Fruit fly (Drosophila melanogaster): Measurements from ENCODE around the gene VhaAC39-2.

The VhaAC39-2 gene

dm6 chr3R:23141678-23142338 lies 17.3 kb downstream of the VhaAC39-2 start, which contains the start of gene hh:
Gene hh, minus strand, starts transcription at chr3R:23141906.
- TF ChIP-seq ttk (optimal IDR thresholded peaks at IDR 0.05) (no peak), insv (optimal IDR thresholded peaks at IDR 0.05) (no peak), Myc (optimal IDR thresholded peaks at IDR 0.05) (no peak), h (optimal IDR thresholded peaks at IDR 0.05) (no peak), Sin3A (optimal IDR thresholded peaks at IDR 0.05) (no peak)

dm6 chr3R:23141113-23141512 lies 18.0 kb downstream of the VhaAC39-2 start:
- TF ChIP-seq Sin3A (optimal IDR thresholded peaks at IDR 0.05) = no peak
- no peak for TF ChIP-seq psq (optimal IDR thresholded peaks at IDR 0.05)
- no peak for TF ChIP-seq insv (optimal IDR thresholded peaks at IDR 0.05)
- TF ChIP-seq Myc (optimal IDR thresholded peaks at IDR 0.05) = no peak
- no peak for TF ChIP-seq h (optimal IDR thresholded peaks at IDR 0.05)
- TF ChIP-seq ttk (optimal IDR thresholded peaks at IDR 0.05) = no peak

DNA sequence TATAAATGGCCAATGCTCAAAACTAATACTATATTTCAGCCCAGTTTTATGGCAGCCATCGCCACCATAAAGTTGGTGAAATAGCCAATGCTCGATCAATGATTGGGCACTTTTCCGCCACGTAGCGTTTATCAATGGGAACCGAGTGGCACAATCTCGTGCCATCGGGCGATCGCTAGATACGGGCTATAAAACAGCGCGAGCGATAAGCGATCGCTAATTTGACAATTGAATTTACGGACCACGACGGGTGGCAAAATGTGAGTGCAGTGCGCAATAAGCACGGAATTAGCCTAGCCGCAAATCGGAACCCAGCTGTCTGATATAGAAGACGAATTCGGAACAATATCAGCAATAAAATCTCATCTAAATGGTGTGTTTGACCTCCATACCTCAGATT lies 18.8 kb downstream of the VhaAC39-2 start:
- TF ChIP-seq Myc (optimal IDR thresholded peaks at IDR 0.05) (no peak), insv (optimal IDR thresholded peaks at IDR 0.05) (no peak), h (optimal IDR thresholded peaks at IDR 0.05) (no peak), psq (optimal IDR thresholded peaks at IDR 0.05) (no peak), Sin3A (optimal IDR thresholded peaks at IDR 0.05) (no peak), ttk (optimal IDR thresholded peaks at IDR 0.05) (no peak)

DNA sequence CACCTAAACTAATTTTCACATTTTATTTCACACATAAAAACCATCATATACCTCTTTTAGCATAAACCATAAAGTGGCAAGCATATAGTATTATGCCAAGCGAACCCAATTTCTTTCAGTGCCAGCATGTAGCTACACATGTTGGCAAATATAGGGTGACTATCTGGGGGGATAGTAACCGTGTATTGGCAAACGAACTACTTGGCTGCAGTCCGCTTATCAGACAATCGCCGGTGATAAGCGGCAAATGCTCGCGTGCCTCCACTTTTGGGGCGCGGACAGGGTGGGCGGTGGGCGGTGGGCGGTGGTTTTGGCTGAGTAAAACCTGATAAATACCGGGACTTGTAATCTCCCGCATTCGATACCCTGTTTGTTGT lies 19.5 kb downstream of the VhaAC39-2 start:
- no peak for TF ChIP-seq Sin3A (optimal IDR thresholded peaks at IDR 0.05)
- no peak for TF ChIP-seq h (optimal IDR thresholded peaks at IDR 0.05)
- TF ChIP-seq psq (optimal IDR thresholded peaks at IDR 0.05) = no peak
- TF ChIP-seq ttk (optimal IDR thresholded peaks at IDR 0.05) = no peak
- no peak for TF ChIP-seq insv (optimal IDR thresholded peaks at IDR 0.05)

DNA sequence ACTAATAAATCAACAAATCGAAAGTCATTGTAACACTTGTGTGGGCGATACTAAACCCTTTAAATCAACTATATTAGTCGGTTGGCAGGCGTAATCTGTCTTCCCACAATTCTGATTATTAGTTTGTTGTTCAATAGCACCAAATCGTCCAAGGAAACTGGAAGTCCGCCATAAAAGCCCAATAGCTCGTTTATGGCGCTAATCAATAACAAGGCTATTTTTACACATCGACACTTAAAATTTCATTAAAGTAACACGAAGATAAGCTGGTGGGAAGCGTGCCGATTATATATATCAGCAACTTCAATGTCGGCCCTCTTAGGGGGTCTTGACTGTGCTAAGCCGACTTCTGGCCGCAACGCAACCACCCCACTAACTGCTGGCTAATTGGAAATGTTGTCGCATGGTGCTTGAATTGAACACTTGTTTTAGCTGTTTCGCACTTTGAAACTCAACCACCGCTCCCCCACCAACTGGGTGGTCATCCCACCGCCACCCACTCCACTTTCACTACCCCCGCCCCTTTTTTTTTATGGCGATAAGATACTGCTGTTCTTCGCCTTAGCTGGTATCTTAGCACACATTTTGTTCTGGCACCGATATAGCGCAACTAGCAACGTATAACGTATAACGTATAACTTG lies 20.0 kb downstream of the VhaAC39-2 start:
- no peak for TF ChIP-seq ttk (optimal IDR thresholded peaks at IDR 0.05)
- TF ChIP-seq psq (optimal IDR thresholded peaks at IDR 0.05) = no peak
- TF ChIP-seq Myc (optimal IDR thresholded peaks at IDR 0.05) = no peak
- TF ChIP-seq Sin3A (optimal IDR thresholded peaks at IDR 0.05) = no peak
- no peak for TF ChIP-seq h (optimal IDR thresholded peaks at IDR 0.05)
- TF ChIP-seq insv (optimal IDR thresholded peaks at IDR 0.05) = no peak

DNA sequence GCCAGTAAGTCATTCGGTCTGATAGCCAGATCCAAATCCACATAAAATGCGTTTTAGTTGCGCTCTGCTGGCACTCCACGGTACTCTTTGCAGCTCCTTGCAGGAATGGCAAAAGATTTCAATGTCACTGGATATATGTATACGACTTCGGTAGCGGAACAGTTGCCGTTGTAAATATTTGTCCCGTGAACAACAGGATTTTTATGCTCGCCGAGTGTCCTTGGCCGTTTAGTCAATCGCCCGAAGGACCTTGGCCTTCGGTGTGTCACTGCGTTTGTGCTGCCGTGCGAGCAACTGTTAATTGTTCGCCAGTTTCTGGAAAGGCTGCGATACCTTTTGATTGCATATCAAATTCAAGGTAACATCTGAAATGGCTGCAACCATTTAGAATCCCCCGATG lies 20.7 kb downstream of the VhaAC39-2 start:
- no peak for TF ChIP-seq Sin3A (optimal IDR thresholded peaks at IDR 0.05)
- no peak for TF ChIP-seq ttk (optimal IDR thresholded peaks at IDR 0.05)
- no peak for TF ChIP-seq psq (optimal IDR thresholded peaks at IDR 0.05)
- no peak for TF ChIP-seq h (optimal IDR thresholded peaks at IDR 0.05)
- TF ChIP-seq insv (optimal IDR thresholded peaks at IDR 0.05) = no peak
- no peak for TF ChIP-seq Myc (optimal IDR thresholded peaks at IDR 0.05)

- no peak for TF ChIP-seq Sin3A (optimal IDR thresholded peaks at IDR 0.05)
- no peak for TF ChIP-seq insv (optimal IDR thresholded peaks at IDR 0.05)
- no peak for TF ChIP-seq Myc (optimal IDR thresholded peaks at IDR 0.05)
- TF ChIP-seq h (optimal IDR thresholded peaks at IDR 0.05) = no peak
- no peak for TF ChIP-seq psq (optimal IDR thresholded peaks at IDR 0.05)
- TF ChIP-seq ttk (optimal IDR thresholded peaks at IDR 0.05) = no peak
These were observed 24.4 kb downstream of the VhaAC39-2 start for dm6 chr3R:23134690-23135089.

dm6 chr3R:23133301-23133828 lies 25.8 kb downstream of the VhaAC39-2 start:
- no peak for TF ChIP-seq insv (optimal IDR thresholded peaks at IDR 0.05)
- no peak for TF ChIP-seq Sin3A (optimal IDR thresholded peaks at IDR 0.05)

- TF ChIP-seq h (optimal IDR thresholded peaks at IDR 0.05) (no peak), psq (optimal IDR thresholded peaks at IDR 0.05) (no peak), Myc (optimal IDR thresholded peaks at IDR 0.05) (no peak), Sin3A (optimal IDR thresholded peaks at IDR 0.05) (no peak), insv (optimal IDR thresholded peaks at IDR 0.05) (no peak), ttk (optimal IDR thresholded peaks at IDR 0.05) (no peak)
These were observed 26.8 kb downstream of the VhaAC39-2 start for dm6 chr3R:23132299-23132698.

DNA sequence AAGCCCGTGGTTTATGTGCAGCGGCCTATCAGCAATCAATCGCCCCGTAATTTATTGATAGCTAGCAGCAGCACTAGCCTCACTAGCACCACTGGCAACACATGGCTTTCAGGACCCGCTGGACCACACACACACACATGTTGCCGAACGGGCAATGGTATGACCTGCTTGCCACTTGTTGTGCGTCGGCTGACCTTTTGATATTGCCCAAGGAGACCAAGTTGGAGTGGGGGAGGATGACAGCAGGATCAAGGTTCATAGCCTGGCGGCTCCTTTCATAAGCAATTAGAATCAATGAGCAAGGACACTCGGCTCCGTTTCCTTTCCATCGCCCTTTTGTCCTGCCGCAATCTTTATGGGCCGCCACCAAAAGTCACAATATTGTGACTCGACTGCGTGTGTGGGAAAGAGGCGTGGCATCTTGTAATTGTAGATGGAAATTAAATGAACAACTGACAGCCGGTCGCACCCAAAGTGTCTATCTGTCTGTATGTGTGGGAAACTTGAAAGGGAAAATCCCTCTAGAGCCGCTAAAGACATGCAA lies 27.7 kb downstream of the VhaAC39-2 start:
- no peak for TF ChIP-seq psq (optimal IDR thresholded peaks at IDR 0.05)
- no peak for TF ChIP-seq ttk (optimal IDR thresholded peaks at IDR 0.05)
- TF ChIP-seq Myc (optimal IDR thresholded peaks at IDR 0.05) = no peak
- TF ChIP-seq h (optimal IDR thresholded peaks at IDR 0.05) = no peak
- TF ChIP-seq insv (optimal IDR thresholded peaks at IDR 0.05) = no peak
- no peak for TF ChIP-seq Sin3A (optimal IDR thresholded peaks at IDR 0.05)

DNA sequence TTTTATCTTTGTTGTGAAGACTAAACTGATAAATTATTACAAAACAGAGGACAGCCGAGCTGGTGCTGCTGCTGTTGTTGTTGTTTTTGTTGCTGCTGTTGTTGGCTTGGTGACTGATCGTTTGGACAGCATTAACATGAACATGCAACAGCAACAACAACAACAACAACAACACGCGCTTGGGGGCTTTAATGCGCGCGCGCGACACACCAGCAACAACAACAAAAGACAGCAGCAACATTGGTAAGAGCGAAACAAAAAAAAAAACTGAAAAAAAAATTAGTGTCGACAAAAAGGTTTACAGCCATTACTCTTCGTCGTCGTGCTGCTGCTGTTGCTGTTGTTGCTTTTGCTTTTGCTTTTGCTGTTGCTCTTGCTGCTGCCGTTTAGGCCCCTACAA lies 28.2 kb downstream of the VhaAC39-2 start:
- no peak for TF ChIP-seq Sin3A (optimal IDR thresholded peaks at IDR 0.05)
- no peak for TF ChIP-seq ttk (optimal IDR thresholded peaks at IDR 0.05)
- no peak for TF ChIP-seq insv (optimal IDR thresholded peaks at IDR 0.05)
- TF ChIP-seq h (optimal IDR thresholded peaks at IDR 0.05) = no peak
- TF ChIP-seq Myc (optimal IDR thresholded peaks at IDR 0.05) = no peak
- no peak for TF ChIP-seq psq (optimal IDR thresholded peaks at IDR 0.05)

DNA sequence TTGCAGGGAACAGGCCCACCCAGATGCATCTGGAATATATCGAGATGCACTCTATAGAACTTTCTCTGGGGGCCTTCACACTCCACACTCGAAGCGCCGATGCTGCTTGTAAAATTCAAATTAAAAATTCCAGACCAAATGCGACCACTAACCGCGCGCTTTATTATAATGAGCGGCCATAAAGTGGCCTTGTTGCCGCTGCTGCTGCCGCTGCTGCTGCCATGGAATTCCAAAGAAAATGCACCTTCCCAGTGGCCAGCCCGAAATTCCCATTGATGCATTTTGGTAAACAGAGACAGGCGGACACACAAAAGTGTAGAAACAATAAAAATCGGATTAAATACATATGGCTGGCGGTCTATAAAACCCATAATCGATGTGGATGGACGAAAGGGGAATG lies 28.9 kb downstream of the VhaAC39-2 start:
- TF ChIP-seq h (optimal IDR thresholded peaks at IDR 0.05) (no peak), insv (optimal IDR thresholded peaks at IDR 0.05) (no peak)

dm6 chr3R:23129617-23130016 lies 29.5 kb downstream of the VhaAC39-2 start:
- no peak for TF ChIP-seq ttk (optimal IDR thresholded peaks at IDR 0.05)
- no peak for TF ChIP-seq h (optimal IDR thresholded peaks at IDR 0.05)
- no peak for TF ChIP-seq psq (optimal IDR thresholded peaks at IDR 0.05)
- TF ChIP-seq Sin3A (optimal IDR thresholded peaks at IDR 0.05) = no peak
- no peak for TF ChIP-seq insv (optimal IDR thresholded peaks at IDR 0.05)
- no peak for TF ChIP-seq Myc (optimal IDR thresholded peaks at IDR 0.05)
